Fruit fly (Drosophila melanogaster) whole organism, embryonic: ENCODE results near the gene haf.

ENCODE experiments used
- Awh ChIP-seq: fragments of 200-800 bp; sonication (Bioruptor generic); IDR thresholded peaks from 2 replicates; pipeline ENCODE4, ENCODE4 v1.3.6; 2022; ENCODE audit warnings: missing biosample characterization, missing genetic modification characterization
- BEAF-32 ChIP-seq: fragments of 200-800 bp; sonication (Bioruptor generic); optimal IDR thresholded peaks from 3 replicates; lab custom pipeline; 2017; ENCODE audit warnings: missing biosample characterization, missing genetic modification characterization, mild to moderate bottlenecking, moderate library complexity, missing genetic modification reagents
- CG10959 ChIP-seq: fragments of 200-800 bp; sonication (Bioruptor generic); IDR thresholded peaks from 2 replicates; pipeline ENCODE4 v1.3.6; 2022; ENCODE audit warnings: missing biosample characterization, missing genetic modification characterization
- CG11085 ChIP-seq: fragments of 200-800 bp; sonication (Bioruptor generic); IDR thresholded peaks from 2 replicates; pipeline ENCODE4 v1.3.6; 2022; ENCODE audit warnings: missing biosample characterization, missing genetic modification characterization
- CG11247 ChIP-seq: fragments of 200-800 bp; sonication (Bioruptor generic); IDR thresholded peaks from 2 replicates; pipeline ENCODE4 v1.3.6; 2022; ENCODE audit warnings: missing biosample characterization, missing genetic modification characterization
- CG12219 ChIP-seq: fragments of 200-800 bp; sonication (Bioruptor generic); optimal IDR thresholded peaks from 3 replicates; lab custom pipeline; 2018; ENCODE audit warnings: missing biosample characterization, mild to moderate bottlenecking, missing genetic modification characterization
- CG12659 ChIP-seq: fragments of 200-800 bp; sonication (Bioruptor generic); optimal IDR thresholded peaks from 3 replicates; lab custom pipeline; 2017; ENCODE audit warnings: mild to moderate bottlenecking, missing biosample characterization, missing genetic modification reagents, missing genetic modification characterization
- CG13123 ChIP-seq: fragments of 200-800 bp; sonication (Bioruptor generic); optimal IDR thresholded peaks from 2 replicates; lab custom pipeline; 2016; ENCODE audit warnings: missing biosample characterization, missing genetic modification characterization
- CG13894 ChIP-seq: fragments of 200-800 bp; sonication (Bioruptor generic); optimal IDR thresholded peaks from 3 replicates; lab custom pipeline; 2018; ENCODE audit warnings: missing biosample characterization, mild to moderate bottlenecking, missing genetic modification characterization, moderate library complexity
- CG14860 ChIP-seq: fragments of 200-800 bp; sonication (Bioruptor generic); IDR thresholded peaks from 3 replicates; pipeline ENCODE4 v1.3.6; 2022; ENCODE audit warnings: missing biosample characterization, missing genetic modification characterization; ENCODE audit not compliant: partially characterized antibody
- CG15514 ChIP-seq: fragments of 200-800 bp; sonication (Bioruptor generic); optimal IDR thresholded peaks from 3 replicates; lab custom pipeline; 2017; ENCODE audit warnings: missing biosample characterization, missing genetic modification characterization, mild to moderate bottlenecking, moderate library complexity, missing genetic modification reagents
- CG17912 ChIP-seq: fragments of 200-800 bp; sonication (Bioruptor generic); optimal IDR thresholded peaks from 2 replicates; lab custom pipeline; 2018; ENCODE audit warnings: missing biosample characterization, mild to moderate bottlenecking, missing genetic modification characterization
- CG18619 ChIP-seq: fragments of 200-800 bp; sonication (Bioruptor generic); optimal IDR thresholded peaks from 3 replicates; lab custom pipeline; 2017; ENCODE audit warnings: missing biosample characterization, mild to moderate bottlenecking, missing genetic modification characterization
- CG2875 ChIP-seq: fragments of 200-800 bp; sonication (Bioruptor generic); optimal IDR thresholded peaks from 2 replicates; lab custom pipeline; 2017; ENCODE audit warnings: missing biosample characterization, mild to moderate bottlenecking, missing genetic modification characterization, missing genetic modification reagents
- CG31441 ChIP-seq: fragments of 200-800 bp; sonication (Bioruptor generic); IDR thresholded peaks from 2 replicates; pipeline ENCODE4 v1.3.6; 2022; ENCODE audit warnings: missing biosample characterization, missing genetic modification characterization
- CG32767 ChIP-seq: fragments of 200-800 bp; sonication (Bioruptor generic); IDR thresholded peaks from 2 replicates; pipeline ENCODE4 v1.3.6; 2022; ENCODE audit warnings: missing biosample characterization, missing genetic modification characterization
- CG33557 ChIP-seq: fragments of 200-800 bp; sonication (Bioruptor generic); optimal IDR thresholded peaks from 2 replicates; lab custom pipeline; 2019; ENCODE audit warnings: missing biosample characterization, mild to moderate bottlenecking, missing genetic modification characterization, moderate library complexity
- CG4360 ChIP-seq: fragments of 200-800 bp; sonication (Bioruptor generic); IDR thresholded peaks from 2 replicates; pipeline ENCODE4 v1.3.6; 2022; ENCODE audit warnings: missing biosample characterization, missing genetic modification characterization
- CG4424 ChIP-seq: fragments of 200-800 bp; sonication (Bioruptor generic); optimal IDR thresholded peaks from 3 replicates; lab custom pipeline; 2016; ENCODE audit warnings: missing biosample characterization, missing genetic modification characterization
- CG6254 ChIP-seq: fragments of 200-800 bp; sonication (Bioruptor generic); optimal IDR thresholded peaks from 3 replicates; lab custom pipeline; 2017; ENCODE audit warnings: mild to moderate bottlenecking, missing biosample characterization, missing genetic modification reagents, missing genetic modification characterization
- CG7357 ChIP-seq: fragments of 200-800 bp; sonication (Bioruptor generic); IDR thresholded peaks from 3 replicates; pipeline ENCODE4 v1.3.6; 2022; ENCODE audit warnings: missing biosample characterization, missing genetic modification characterization
- CG7745 ChIP-seq: fragments of 200-800 bp; sonication (Bioruptor generic); optimal IDR thresholded peaks from 2 replicates; lab custom pipeline; 2018; ENCODE audit warnings: missing biosample characterization, mild to moderate bottlenecking, missing genetic modification characterization, moderate library complexity
- CHES-1-like ChIP-seq: fragments of 200-800 bp; sonication (Bioruptor generic); optimal IDR thresholded peaks from 2 replicates; lab custom pipeline; 2016; ENCODE audit warnings: missing biosample characterization, missing genetic modification characterization
- Fer3 ChIP-seq: fragments of 200-800 bp; sonication (Bioruptor generic); optimal IDR thresholded peaks from 2 replicates; lab custom pipeline; 2018; ENCODE audit warnings: missing biosample characterization, mild to moderate bottlenecking, missing genetic modification characterization, moderate library complexity
- HLH54F ChIP-seq: fragments of 200-800 bp; sonication (Bioruptor generic); optimal IDR thresholded peaks from 3 replicates; lab custom pipeline; 2016; ENCODE audit warnings: missing biosample characterization, missing genetic modification characterization
- HLHmδ ChIP-seq: fragments of 200-800 bp; sonication (Bioruptor generic); optimal IDR thresholded peaks from 2 replicates; lab custom pipeline; 2018; ENCODE audit warnings: missing biosample characterization, mild to moderate bottlenecking, missing genetic modification characterization, moderate library complexity
- Jarid2 ChIP-seq: fragments of 200-800 bp; sonication (Bioruptor generic); optimal IDR thresholded peaks from 3 replicates; lab custom pipeline; 2017; ENCODE audit warnings: mild to moderate bottlenecking, missing biosample characterization, missing genetic modification reagents, missing genetic modification characterization
- Kr ChIP-seq: fragments of 200-800 bp; sonication (Bioruptor generic); optimal IDR thresholded peaks from 2 replicates; lab custom pipeline; 2017; ENCODE audit warnings: missing biosample characterization, mild to moderate bottlenecking, missing genetic modification characterization
- Med ChIP-seq: fragments of 200-800 bp; sonication (Bioruptor generic); peaks from one replicate; lab custom pipeline; 2016; ENCODE audit warnings: missing biosample characterization, missing genetic modification characterization, mild to moderate bottlenecking, inconsistent platforms, moderate library complexity
- Mes4 ChIP-seq: fragments of 200-800 bp; sonication (Bioruptor generic); optimal IDR thresholded peaks from 2 replicates; lab custom pipeline; 2016; ENCODE audit warnings: missing biosample characterization, missing genetic modification characterization
- NFAT ChIP-seq: fragments of 200-800 bp; sonication (Bioruptor generic); IDR thresholded peaks from 2 replicates; pipeline ENCODE4 v1.3.6; 2022; ENCODE audit warnings: missing biosample characterization, missing genetic modification characterization
- Oli ChIP-seq: fragments of 200-800 bp; sonication (Bioruptor generic); optimal IDR thresholded peaks from 2 replicates; lab custom pipeline; 2018; ENCODE audit warnings: missing biosample characterization, mild to moderate bottlenecking, missing genetic modification characterization, moderate library complexity
- Side ChIP-seq: fragments of 200-800 bp; sonication (Bioruptor generic); optimal IDR thresholded peaks from 2 replicates; lab custom pipeline; 2016; ENCODE audit warnings: missing biosample characterization, missing genetic modification characterization
- chinmo ChIP-seq: fragments of 200-800 bp; sonication (Bioruptor generic); IDR thresholded peaks from 4 replicates; pipeline ENCODE4 v1.3.6; 2022; ENCODE audit warnings: missing biosample characterization, missing genetic modification characterization; ENCODE audit not compliant: partially characterized antibody
- dmrt99B ChIP-seq: fragments of 200-800 bp; sonication (Bioruptor generic); optimal IDR thresholded peaks from 2 replicates; lab custom pipeline; 2018; ENCODE audit warnings: missing biosample characterization, mild to moderate bottlenecking, missing genetic modification characterization, moderate library complexity
- exex ChIP-seq: fragments of 200-800 bp; sonication (Bioruptor generic); optimal IDR thresholded peaks from 4 replicates; lab custom pipeline; 2018; ENCODE audit warnings: missing biosample characterization, mild to moderate bottlenecking, missing genetic modification characterization, moderate library complexity
- gcm ChIP-seq: fragments of 200-800 bp; sonication (Bioruptor generic); optimal IDR thresholded peaks from 2 replicates; lab custom pipeline; 2019; ENCODE audit warnings: missing biosample characterization, mild to moderate bottlenecking, missing genetic modification characterization, moderate library complexity
- gcm2 ChIP-seq: fragments of 200-800 bp; sonication (Bioruptor generic); optimal IDR thresholded peaks from 2 replicates; lab custom pipeline; 2016; ENCODE audit warnings: missing biosample characterization, missing genetic modification characterization
- grn ChIP-seq: fragments of 200-800 bp; sonication (Bioruptor generic); optimal IDR thresholded peaks from 3 replicates; lab custom pipeline; 2017; ENCODE audit warnings: missing biosample characterization, missing genetic modification characterization
- inv ChIP-seq: fragments of 200-800 bp; sonication (Bioruptor generic); IDR thresholded peaks from 2 replicates; pipeline ENCODE4 v1.3.6; 2022; ENCODE audit warnings: missing biosample characterization, missing genetic modification characterization; ENCODE audit not compliant: partially characterized antibody
- nerfin-1 ChIP-seq: fragments of 200-800 bp; sonication (Bioruptor generic); optimal IDR thresholded peaks from 3 replicates; lab custom pipeline; 2019; ENCODE audit warnings: missing biosample characterization, mild to moderate bottlenecking, missing genetic modification characterization, moderate library complexity
- odd ChIP-seq: fragments of 200-800 bp; sonication (Bioruptor generic); optimal IDR thresholded peaks from 2 replicates; lab custom pipeline; 2017; ENCODE audit warnings: missing biosample characterization, mild to moderate bottlenecking, missing genetic modification characterization
- sc ChIP-seq, 3 experiments: fragments of >200 bp in 2 of 3; fragments of 200-800 bp in 1 of 3; sonication (Bioruptor generic) in 1 of 3; optimal IDR thresholded peaks; 2 replicates in 2 of 3; 3 replicates in 1 of 3; lab custom pipeline; 2017; ENCODE audit warnings: mild to moderate bottlenecking in 1 of 3, missing biosample characterization in 1 of 3, missing genetic modification characterization in 1 of 3, missing genetic modification reagents in 1 of 3
- slbo ChIP-seq: fragments of 200-800 bp; sonication (Bioruptor generic); IDR thresholded peaks from 2 replicates; pipeline ENCODE4 v1.3.6; 2022; ENCODE audit warnings: missing biosample characterization, missing genetic modification characterization
- stc ChIP-seq: fragments of 200-800 bp; sonication (Bioruptor generic); IDR thresholded peaks from 2 replicates; pipeline ENCODE4 v1.3.6; 2022; ENCODE audit warnings: missing biosample characterization, missing genetic modification characterization
- tap ChIP-seq: fragments of 200-800 bp; optimal IDR thresholded peaks from 3 replicates; lab custom pipeline; 2019; ENCODE audit warnings: missing biosample characterization, mild to moderate bottlenecking, missing genetic modification characterization, moderate library complexity
- tgo ChIP-seq: fragments of 200-800 bp; sonication (Bioruptor generic); IDR thresholded peaks from 3 replicates; pipeline ENCODE4 v1.3.6; 2022; ENCODE audit warnings: missing biosample characterization, missing genetic modification characterization
- tio ChIP-seq: fragments of 200-800 bp; sonication (Bioruptor generic); optimal IDR thresholded peaks from 2 replicates; lab custom pipeline; 2017; ENCODE audit warnings: missing biosample characterization, missing genetic modification characterization, inconsistent platforms
- ttk ChIP-seq: fragments of 200-800 bp; sonication (Bioruptor generic); IDR thresholded peaks from 2 replicates; pipeline ENCODE4 v2.1.2; 2022; ENCODE audit warnings: missing biosample characterization, missing genetic modification characterization
- vvl ChIP-seq: fragments of 200-800 bp; sonication (Bioruptor generic); IDR thresholded peaks from 2 replicates; pipeline ENCODE4 v1.3.6; 2022; ENCODE audit warnings: missing biosample characterization, missing genetic modification characterization

The haf gene

DNA sequence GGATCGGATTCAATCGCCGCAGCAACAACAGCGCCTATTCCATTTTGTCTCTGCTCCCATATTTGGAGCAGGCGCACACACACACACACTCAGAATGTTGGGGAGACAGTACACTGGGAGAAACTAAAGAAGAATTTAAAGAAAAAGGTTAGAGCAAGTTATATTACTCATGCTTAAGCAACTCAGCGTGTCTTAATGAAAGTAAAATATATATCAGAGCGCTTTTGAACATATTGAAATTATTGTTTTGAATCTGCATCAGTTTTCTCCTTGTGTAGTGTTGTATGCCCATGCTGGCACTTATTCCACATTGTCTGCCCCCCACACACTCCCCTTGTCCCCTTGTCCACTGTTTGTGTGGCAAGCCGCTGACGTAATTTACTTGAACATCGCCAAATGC, 35.2 kb downstream of the haf start (continued):
- TF ChIP-seq CG18619 = peak; percentile 64
- no peak for TF ChIP-seq chinmo (GFP tag; lab: Robert Waterston, UW)
- TF ChIP-seq exex (tag; lab: Kevin White, UChicago) = peak; percentile 27
- TF ChIP-seq NFAT (GFP tag; lab: Robert Waterston, UW) = 0 out of 2 replicates have a peak, but pooled peaks have one; percentile 13
- TF ChIP-seq Awh (GFP tag; lab: Robert Waterston, UW) = peak; percentile 75
- peak; percentile 73 for TF ChIP-seq Fer3
- TF ChIP-seq CG13123 (GFP tag; lab: Kevin White, UChicago) = peak; percentile 20
- TF ChIP-seq Kr (GFP tag; lab: Kevin White, UChicago) = no peak
- no peak for TF ChIP-seq nerfin-1
- TF ChIP-seq CHES-1-like = peak; percentile 61
- peak; percentile 20 for TF ChIP-seq grn
- peak; percentile 81 for TF ChIP-seq CG4424 (GFP tag; lab: Kevin White, UChicago)
- TF ChIP-seq slbo (GFP tag; lab: Robert Waterston, UW) = peak; percentile 89
- peak; percentile 94 for TF ChIP-seq vvl (GFP tag; lab: Robert Waterston, UW)
- TF ChIP-seq CG12659 = peak; percentile 71
- no peak for TF ChIP-seq HLHmδ
- peak; percentile 81 for TF ChIP-seq stc (GFP tag; lab: Robert Waterston, UW)
- TF ChIP-seq Jarid2 (GFP tag; lab: Kevin White, UChicago) = peak; percentile 37
- peak; percentile 59 for TF ChIP-seq Mes4 (GFP tag; lab: Kevin White, UChicago)
- TF ChIP-seq HLH54F (GFP tag; lab: Kevin White, UChicago) = peak; percentile 55
- TF ChIP-seq CG17912 (GFP tag; lab: Kevin White, UChicago) = no peak
- TF ChIP-seq gcm = peak; percentile 59
- TF ChIP-seq sc (optimal IDR thresholded peaks at IDR 0.05; lab: Kevin White, UChicago) = no peak
- peak; percentile 1 for TF ChIP-seq sc (GFP tag; optimal IDR thresholded peaks at IDR 0.05; lab: Kevin White, UChicago)
- peak; percentile 57 for TF ChIP-seq CG32767 (GFP tag; lab: Robert Waterston, UW)
- no peak for TF ChIP-seq CG33557 (GFP tag; lab: Kevin White, UChicago)
- peak; percentile 58 for TF ChIP-seq CG2875
- TF ChIP-seq dmrt99B (tag; lab: Kevin White, UChicago) = peak; percentile 88
- peak; percentile 59 for TF ChIP-seq CG13894
- peak; percentile 72 for TF ChIP-seq Side (GFP tag; lab: Kevin White, UChicago)
- peak; percentile 7 for TF ChIP-seq gcm2 (GFP tag; lab: Kevin White, UChicago)
- TF ChIP-seq BEAF-32 = no peak
- TF ChIP-seq CG4360 (GFP tag; lab: Robert Waterston, UW) = no peak
- TF ChIP-seq tap (tag; lab: Kevin White, UChicago) = peak; percentile 79
- TF ChIP-seq odd (GFP tag; lab: Kevin White, UChicago) = peak; percentile 46
- peak; percentile 70 for TF ChIP-seq CG31441 (GFP tag; lab: Robert Waterston, UW)
- peak; percentile 82 for TF ChIP-seq Oli
- TF ChIP-seq tgo (GFP tag; lab: Robert Waterston, UW) = peak; percentile 85
- peak; percentile 91 for TF ChIP-seq ttk (GFP tag; lab: Robert Waterston, UW)
- no peak; the same call in 1 of the 2 replicates for TF ChIP-seq CG11085 (GFP tag; lab: Robert Waterston, UW)
- TF ChIP-seq CG7745 (tag; lab: Kevin White, UChicago) = no peak
- TF ChIP-seq tio (GFP tag; lab: Kevin White, UChicago) = peak; percentile 72
- TF ChIP-seq CG6254 = peak; percentile 38
- TF ChIP-seq CG11247 (GFP tag; lab: Robert Waterston, UW) = peak; percentile 65
- no peak for TF ChIP-seq inv (GFP tag; lab: Robert Waterston, UW)
- TF ChIP-seq CG15514 = peak; percentile 70
- TF ChIP-seq Med = peak; percentile 98
- peak; percentile 64 for TF ChIP-seq CG12219 (GFP tag; lab: Kevin White, UChicago)
- no peak for TF ChIP-seq CG14860 (GFP tag; lab: Robert Waterston, UW)
- TF ChIP-seq CG7357 (GFP tag; lab: Robert Waterston, UW) = 0 out of 3 replicates have a peak, but pooled peaks have one; percentile 39
- TF ChIP-seq CG10959 (GFP tag; lab: Robert Waterston, UW) = peak; percentile 62
